Fruit fly (Drosophila melanogaster): ENCODE measurements around the gene sd.
A peak's percentile ranks its signal among the peaks of the same experiment; 100 is the strongest.

sd gene

dm6 chrX:15844139-15844538 lies 40.0 kb downstream of the sd start, which contains the start of the genes ArgRS and CG8578 (continued):
- TF ChIP-seq Poxn (GFP tag; IDR thresholded peaks at IDR 0.05): no peak
- TF ChIP-seq Dad (GFP tag; optimal IDR thresholded peaks at IDR 0.05): peak; percentile 80
- TF ChIP-seq CG12391 (tag; optimal IDR thresholded peaks at IDR 0.05): peak; percentile 32
- no peak for TF ChIP-seq CG10543 (GFP tag; optimal IDR thresholded peaks at IDR 0.05)
- peak; percentile 80 to 88 for TF ChIP-seq Pdp1 (GFP tag; optimal IDR thresholded peaks at IDR 0.05)
- TF ChIP-seq fru (optimal IDR thresholded peaks at IDR 0.05): no peak
- TF ChIP-seq insv (GFP tag; optimal IDR thresholded peaks at IDR 0.05): peak in 1 of 2 experiments; percentile 40
- no peak for TF ChIP-seq Deaf1 (tag; optimal IDR thresholded peaks at IDR 0.05)
- no peak for TF ChIP-seq mirr (GFP tag; optimal IDR thresholded peaks at IDR 0.05)
- peak; percentile 28 for TF ChIP-seq CG34376 (GFP tag; optimal IDR thresholded peaks at IDR 0.05)
- TF ChIP-seq CG11456 (GFP tag; IDR thresholded peaks at IDR 0.05): no peak
- TF ChIP-seq Dip3 (GFP tag; optimal IDR thresholded peaks at IDR 0.05): peak; percentile 13
- TF ChIP-seq CG1792 (GFP tag; optimal IDR thresholded peaks at IDR 0.05): peak; percentile 21
- no peak for TF ChIP-seq usp (GFP tag; optimal IDR thresholded peaks at IDR 0.05)
- TF ChIP-seq cas (GFP tag; IDR thresholded peaks at IDR 0.05): 0 out of 2 replicates have a peak, but pooled peaks have one; percentile 28
- no peak; the same call in 1 of the 2 replicates for TF ChIP-seq CG14014 (GFP tag; IDR thresholded peaks at IDR 0.05)
- TF ChIP-seq CG31224 (GFP tag; IDR thresholded peaks at IDR 0.05): no peak
- peak; percentile 98 for TF ChIP-seq Ets65A (GFP tag)
- TF ChIP-seq btn (GFP tag; optimal IDR thresholded peaks at IDR 0.05): no peak
- TF ChIP-seq shn (GFP tag; optimal IDR thresholded peaks at IDR 0.05): peak; percentile 45
- TF ChIP-seq pb (GFP tag; optimal IDR thresholded peaks at IDR 0.05): peak; percentile 54
- no peak for TF ChIP-seq Bdp1 (GFP tag; optimal IDR thresholded peaks at IDR 0.05)
- no peak for TF ChIP-seq Meics (GFP tag; optimal IDR thresholded peaks at IDR 0.05)
- no peak; the same call in 1 of the 2 replicates for TF ChIP-seq wor (GFP tag; IDR thresholded peaks at IDR 0.05)
- no peak for TF ChIP-seq eve (GFP tag; optimal IDR thresholded peaks at IDR 0.05)
- no peak for TF ChIP-seq CG6254 (GFP tag; optimal IDR thresholded peaks at IDR 0.05)
- TF ChIP-seq gt (GFP tag; IDR thresholded peaks at IDR 0.05): no peak
- peak; percentile 80 for TF ChIP-seq Side (GFP tag; optimal IDR thresholded peaks at IDR 0.05)
- no peak for TF ChIP-seq grn (GFP tag; optimal IDR thresholded peaks at IDR 0.05)
- TF ChIP-seq CG30431 (GFP tag; optimal IDR thresholded peaks at IDR 0.05): no peak
- no peak for TF ChIP-seq bigmax (GFP tag; optimal IDR thresholded peaks at IDR 0.05)
- no peak for TF ChIP-seq CG11504 (tag; optimal IDR thresholded peaks at IDR 0.05)
- peak; percentile 85 for TF ChIP-seq Dll (GFP tag; IDR thresholded peaks at IDR 0.05; ENCODE audit: partially characterized antibody)
- TF ChIP-seq CG8765 (GFP tag; IDR thresholded peaks at IDR 0.05): peak; percentile 56; the same call in 1 of the 2 replicates
- TF ChIP-seq NK7.1 (GFP tag; optimal IDR thresholded peaks at IDR 0.05): peak; percentile 48
- TF ChIP-seq Ets97D (GFP tag; optimal IDR thresholded peaks at IDR 0.05): peak; percentile 73
- TF ChIP-seq CG10654 (GFP tag; optimal IDR thresholded peaks at IDR 0.05): no peak
- TF ChIP-seq sd (tag; optimal IDR thresholded peaks at IDR 0.05): no peak
- no peak for TF ChIP-seq HHEX (GFP tag; optimal IDR thresholded peaks at IDR 0.05)
- no peak for TF ChIP-seq HmgZ (tag; optimal IDR thresholded peaks at IDR 0.05)
- TF ChIP-seq CG10431 (GFP tag; optimal IDR thresholded peaks at IDR 0.05): no peak
- TF ChIP-seq z (GFP tag; IDR thresholded peaks at IDR 0.05): no peak
- no peak for TF ChIP-seq CG6813 (GFP tag; optimal IDR thresholded peaks at IDR 0.05)
- TF ChIP-seq Elba2 (GFP tag; optimal IDR thresholded peaks at IDR 0.05): no peak
- no peak for TF ChIP-seq CG9215 (GFP tag; IDR thresholded peaks at IDR 0.05)
- TF ChIP-seq zf30C (GFP tag; optimal IDR thresholded peaks at IDR 0.05): no peak
- peak; percentile 80 for TF ChIP-seq ERR (GFP tag; optimal IDR thresholded peaks at IDR 0.05)
- no peak for TF ChIP-seq lbe (GFP tag; optimal IDR thresholded peaks at IDR 0.05)
- TF ChIP-seq Ravus (GFP tag; IDR thresholded peaks at IDR 0.05): no peak
- no peak for TF ChIP-seq CG10274 (GFP tag; optimal IDR thresholded peaks at IDR 0.05)
- peak; percentile 60; the same call in 1 of the 2 replicates for TF ChIP-seq stc (GFP tag; IDR thresholded peaks at IDR 0.05)
- no peak for TF ChIP-seq CG3065 (GFP tag; optimal IDR thresholded peaks at IDR 0.05)
- TF ChIP-seq emc (GFP tag; optimal IDR thresholded peaks at IDR 0.05): no peak
